Fruit fly (Drosophila melanogaster): Measurements from ENCODE around the gene CG9641.

Gene CG9641

dm6 chr2L:3003399-3003798, 26.7 kb upstream of the CG9641 start (continued):
- TF ChIP-seq CG14014 (GFP tag; IDR thresholded peaks at IDR 0.05), result peak; percentile 8; the same call in 1 of the 2 replicates
- TF ChIP-seq Xbp1 (GFP tag; optimal IDR thresholded peaks at IDR 0.05), result peak; percentile 33
- peak in 1 of 2 experiments; percentile 41 for TF ChIP-seq dpn (GFP tag; optimal IDR thresholded peaks at IDR 0.05)
- TF ChIP-seq Fer3 (tag; optimal IDR thresholded peaks at IDR 0.05), result peak; percentile 33
- peak; percentile 43 for TF ChIP-seq CG6254 (GFP tag; optimal IDR thresholded peaks at IDR 0.05)
- no peak for TF ChIP-seq grn (GFP tag; optimal IDR thresholded peaks at IDR 0.05)
- TF ChIP-seq jigr1 (GFP tag; IDR thresholded peaks at IDR 0.05), result no peak
- peak; percentile 23 for TF ChIP-seq CG6813 (GFP tag; optimal IDR thresholded peaks at IDR 0.05)
- TF ChIP-seq Nf-YB (GFP tag; optimal IDR thresholded peaks at IDR 0.05), result peak; percentile 30
- no peak for TF ChIP-seq CG34376 (GFP tag; optimal IDR thresholded peaks at IDR 0.05)
- no peak for TF ChIP-seq cato (GFP tag; optimal IDR thresholded peaks at IDR 0.05; ENCODE audit: borderline replicate concordance)
- no peak for TF ChIP-seq Lim3 (GFP tag; IDR thresholded peaks at IDR 0.05)
- peak; percentile 67 for TF ChIP-seq CG31441 (GFP tag; IDR thresholded peaks at IDR 0.05)
- TF ChIP-seq CG9817 (tag; optimal IDR thresholded peaks at IDR 0.05), result peak; percentile 10
- TF ChIP-seq Ptx1 (GFP tag; IDR thresholded peaks at IDR 0.05), result peak; percentile 68
- TF ChIP-seq CG1529 (GFP tag; optimal IDR thresholded peaks at IDR 0.05), result peak; percentile 69
- peak; percentile 87 for TF ChIP-seq D19A (tag; optimal IDR thresholded peaks at IDR 0.05)
- TF ChIP-seq fd3F (GFP tag; optimal IDR thresholded peaks at IDR 0.05), result peak; percentile 6
- TF ChIP-seq bcd (GFP tag; optimal IDR thresholded peaks at IDR 0.05), result peak; percentile 1
- TF ChIP-seq CG12155 (GFP tag; optimal IDR thresholded peaks at IDR 0.05), result no peak
- no peak for TF ChIP-seq pho (GFP tag; optimal IDR thresholded peaks at IDR 0.05)
- TF ChIP-seq ems (GFP tag; optimal IDR thresholded peaks at IDR 0.05), result peak; percentile 14
- peak; percentile 62 for TF ChIP-seq CG12219 (GFP tag; optimal IDR thresholded peaks at IDR 0.05)
- peak; percentile 19; the same call in 1 of the 2 replicates for TF ChIP-seq CG10321 (GFP tag; IDR thresholded peaks at IDR 0.05)
- TF ChIP-seq CG7745 (tag; optimal IDR thresholded peaks at IDR 0.05), result no peak
- peak; percentile 40 for TF ChIP-seq CG17568 (GFP tag; optimal IDR thresholded peaks at IDR 0.05)
- no peak for TF ChIP-seq Dip2 (GFP tag; IDR thresholded peaks at IDR 0.05)
- TF ChIP-seq sd (tag; optimal IDR thresholded peaks at IDR 0.05), result peak; percentile 20
- TF ChIP-seq Rx (GFP tag; IDR thresholded peaks at IDR 0.05), result no peak
- no peak for TF ChIP-seq Tbp (GFP tag; optimal IDR thresholded peaks at IDR 0.05)
- TF ChIP-seq wek (GFP tag; optimal IDR thresholded peaks at IDR 0.05), result peak; percentile 25
- peak; percentile 52 for TF ChIP-seq nerfin-1 (tag; optimal IDR thresholded peaks at IDR 0.05)
- TF ChIP-seq ac (GFP tag; optimal IDR thresholded peaks at IDR 0.05), result no peak
- no peak for TF ChIP-seq CG16779 (GFP tag; IDR thresholded peaks at IDR 0.05)
- TF ChIP-seq fd96Cb (tag; optimal IDR thresholded peaks at IDR 0.05), result peak; percentile 65
- TF ChIP-seq sqz (GFP tag; optimal IDR thresholded peaks at IDR 0.05), result peak; percentile 61
- peak; percentile 78 for TF ChIP-seq CG2678 (tag; optimal IDR thresholded peaks at IDR 0.05)
- no peak for TF ChIP-seq abd-A (tag; optimal IDR thresholded peaks at IDR 0.05)
- TF ChIP-seq Sox100B (GFP tag; optimal IDR thresholded peaks at IDR 0.05), result peak; percentile 75
- TF ChIP-seq cg (GFP tag; optimal IDR thresholded peaks at IDR 0.05), result no peak
- no peak for TF ChIP-seq CG8944 (GFP tag; optimal IDR thresholded peaks at IDR 0.05)
- no peak for TF ChIP-seq Atf3 (GFP tag; optimal IDR thresholded peaks at IDR 0.05)
- TF ChIP-seq gcm2 (GFP tag; optimal IDR thresholded peaks at IDR 0.05), result no peak
- TF ChIP-seq unpg (GFP tag; optimal IDR thresholded peaks at IDR 0.05), result peak; percentile 69
- TF ChIP-seq CG15514 (GFP tag; optimal IDR thresholded peaks at IDR 0.05), result no peak
- peak; percentile 55 for TF ChIP-seq HHEX (GFP tag; optimal IDR thresholded peaks at IDR 0.05)
- no peak for TF ChIP-seq unc-4 (GFP tag; IDR thresholded peaks at IDR 0.05; ENCODE audit: partially characterized antibody)
- TF ChIP-seq CG4854 (GFP tag; optimal IDR thresholded peaks at IDR 0.05), result no peak
- peak; percentile 51; the same call in 2 of the 3 replicates for TF ChIP-seq row (GFP tag; IDR thresholded peaks at IDR 0.05)
- peak in 1 of 3 experiments; percentile 19 for TF ChIP-seq lola (GFP tag; optimal IDR thresholded peaks at IDR 0.05)

All from whole organism, embryonic.